Fruit fly (Drosophila melanogaster) whole organism, embryonic: ENCODE data around the gene CG17996.

Experiments used
- ATbp ChIP-seq: fragments of 200-800 bp; sonication (Bioruptor generic); optimal IDR thresholded peaks from 2 replicates; lab custom pipeline; 2017; ENCODE audit warnings: missing biosample characterization, mild to moderate bottlenecking, missing genetic modification characterization, missing genetic modification reagents
- BtbVII ChIP-seq: fragments of 200-800 bp; sonication (Bioruptor generic); optimal IDR thresholded peaks from 3 replicates; lab custom pipeline; 2017; ENCODE audit warnings: missing biosample characterization, mild to moderate bottlenecking, missing genetic modification characterization
- CG10147 ChIP-seq: fragments of 200-800 bp; sonication (Bioruptor generic); optimal IDR thresholded peaks from 2 replicates; lab custom pipeline; 2019; ENCODE audit warnings: missing biosample characterization, mild to moderate bottlenecking, missing genetic modification characterization, moderate library complexity
- CG10267 ChIP-seq: fragments of 200-800 bp; sonication (Bioruptor generic); optimal IDR thresholded peaks from 2 replicates; lab custom pipeline; 2018; ENCODE audit warnings: missing biosample characterization, mild to moderate bottlenecking, missing genetic modification characterization, moderate library complexity
- CG11695 ChIP-seq: fragments of 200-800 bp; sonication (Bioruptor generic); IDR thresholded peaks from 3 replicates; pipeline ENCODE4 v1.3.6; 2022; ENCODE audit warnings: missing biosample characterization, missing genetic modification characterization
- CG12769 ChIP-seq: fragments of 200-800 bp; sonication (Bioruptor generic); optimal IDR thresholded peaks from 2 replicates; lab custom pipeline; 2019; ENCODE audit warnings: missing biosample characterization, mild to moderate bottlenecking, missing genetic modification characterization, moderate library complexity
- CG2116 ChIP-seq: fragments of 200-800 bp; sonication (Bioruptor generic); optimal IDR thresholded peaks from 3 replicates; lab custom pipeline; 2018; ENCODE audit warnings: missing biosample characterization, mild to moderate bottlenecking, missing genetic modification characterization
- CG2120 ChIP-seq: fragments of 200-800 bp; sonication (Bioruptor generic); optimal IDR thresholded peaks from 3 replicates; lab custom pipeline; 2016; ENCODE audit warnings: missing biosample characterization, missing genetic modification characterization
- CG2712 ChIP-seq: fragments of 200-800 bp; optimal IDR thresholded peaks from 3 replicates; lab custom pipeline; 2019; ENCODE audit warnings: missing biosample characterization, mild to moderate bottlenecking, missing genetic modification characterization, moderate library complexity
- CG31365 ChIP-seq: fragments of 200-800 bp; sonication (Bioruptor generic); optimal IDR thresholded peaks from 2 replicates; lab custom pipeline; 2018; ENCODE audit warnings: missing biosample characterization, mild to moderate bottlenecking, missing genetic modification characterization
- CG3847 ChIP-seq: fragments of 200-800 bp; sonication (Bioruptor generic); IDR thresholded peaks from 2 replicates; pipeline ENCODE4 v1.3.6; 2022; ENCODE audit warnings: missing biosample characterization, missing genetic modification characterization
- CG42726 ChIP-seq: fragments of 200-800 bp; sonication (Bioruptor generic); IDR thresholded peaks from 2 replicates; pipeline ENCODE4 v1.3.6; 2022; ENCODE audit warnings: missing biosample characterization, missing genetic modification characterization; ENCODE audit not compliant: partially characterized antibody
- CG4282 ChIP-seq: fragments of 200-800 bp; sonication (Bioruptor generic); optimal IDR thresholded peaks from 2 replicates; lab custom pipeline; 2016; ENCODE audit warnings: missing biosample characterization, missing genetic modification characterization
- CG43689 ChIP-seq: fragments of 200-800 bp; sonication (Bioruptor generic); IDR thresholded peaks from 2 replicates; pipeline ENCODE4 v1.3.6; 2022; ENCODE audit warnings: missing biosample characterization, missing genetic modification characterization
- CG4404 ChIP-seq: fragments of 200-800 bp; sonication (Bioruptor generic); IDR thresholded peaks from 2 replicates; pipeline ENCODE4 v1.3.6; 2022; ENCODE audit warnings: missing biosample characterization, missing genetic modification characterization
- CG6765 ChIP-seq: fragments of 200-800 bp; sonication (Bioruptor generic); optimal IDR thresholded peaks from 3 replicates; lab custom pipeline; 2017; ENCODE audit warnings: missing biosample characterization, mild to moderate bottlenecking, missing genetic modification characterization
- CG6791 ChIP-seq: fragments of 200-800 bp; sonication (Bioruptor generic); IDR thresholded peaks from 3 replicates; pipeline ENCODE4 v1.3.6; 2022; ENCODE audit warnings: missing biosample characterization, missing genetic modification characterization; ENCODE audit not compliant: partially characterized antibody
- CkIIα-i1 ChIP-seq: fragments of 200-800 bp; sonication (Bioruptor generic); IDR thresholded peaks from 2 replicates; pipeline ENCODE4 v1.3.6; 2022; ENCODE audit warnings: missing biosample characterization, missing genetic modification characterization
- D ChIP-seq, 2 experiments: fragments of 200-800 bp in 1 of 2; fragments of >200 bp in 1 of 2; sonication (Bioruptor generic) in 1 of 2; optimal IDR thresholded peaks; 2 replicates in 1 of 2; 3 replicates in 1 of 2; lab custom pipeline; 2017; ENCODE audit warnings: mild to moderate bottlenecking in 1 of 2, missing biosample characterization in 1 of 2, missing genetic modification characterization in 1 of 2, missing genetic modification reagents in 1 of 2
- D19B ChIP-seq: fragments of 200-800 bp; sonication (Bioruptor generic); optimal IDR thresholded peaks from 2 replicates; lab custom pipeline; 2017; ENCODE audit warnings: missing biosample characterization, mild to moderate bottlenecking, missing genetic modification characterization
- Dek ChIP-seq: fragments of 200-800 bp; sonication (Bioruptor generic); optimal IDR thresholded peaks from 3 replicates; lab custom pipeline; 2019; ENCODE audit warnings: missing biosample characterization, mild to moderate bottlenecking, missing genetic modification characterization, moderate library complexity
- E2f1 ChIP-seq: fragments of 200-800 bp; sonication (Bioruptor generic); IDR thresholded peaks from 2 replicates; pipeline ENCODE4 v1.3.6; 2022; ENCODE audit warnings: missing biosample characterization, missing genetic modification characterization
- HLH54F ChIP-seq: fragments of 200-800 bp; sonication (Bioruptor generic); optimal IDR thresholded peaks from 3 replicates; lab custom pipeline; 2016; ENCODE audit warnings: missing biosample characterization, missing genetic modification characterization
- Hmr ChIP-seq: fragments of 200-800 bp; sonication (Bioruptor generic); optimal IDR thresholded peaks from 3 replicates; lab custom pipeline; 2017; ENCODE audit warnings: mild to moderate bottlenecking, missing biosample characterization, missing genetic modification reagents, missing genetic modification characterization
- Hr3 ChIP-seq: fragments of 200-800 bp; sonication (Bioruptor generic); optimal IDR thresholded peaks from 3 replicates; lab custom pipeline; 2016; ENCODE audit warnings: missing biosample characterization, missing genetic modification characterization
- Hr39 ChIP-seq: fragments of >200 bp; optimal IDR thresholded peaks from 2 replicates; lab custom pipeline; 2017
- Side ChIP-seq: fragments of 200-800 bp; sonication (Bioruptor generic); optimal IDR thresholded peaks from 2 replicates; lab custom pipeline; 2016; ENCODE audit warnings: missing biosample characterization, missing genetic modification characterization
- Sox102F ChIP-seq: fragments of 200-800 bp; sonication (Bioruptor generic); optimal IDR thresholded peaks from 2 replicates; lab custom pipeline; 2018; ENCODE audit warnings: missing biosample characterization, mild to moderate bottlenecking, missing genetic modification characterization, moderate library complexity
- Usf ChIP-seq: fragments of 200-800 bp; sonication (Bioruptor generic); optimal IDR thresholded peaks from 2 replicates; lab custom pipeline; 2017; ENCODE audit warnings: missing genotype, missing biosample characterization, missing genetic modification characterization
- ac ChIP-seq: fragments of 200-800 bp; sonication (Bioruptor generic); optimal IDR thresholded peaks from 3 replicates; lab custom pipeline; 2017; ENCODE audit warnings: missing biosample characterization, mild to moderate bottlenecking, missing genetic modification characterization
- ase ChIP-seq: fragments of 200-800 bp; sonication (Bioruptor generic); IDR thresholded peaks from 3 replicates; pipeline ENCODE4 v1.3.6; 2022; ENCODE audit warnings: missing biosample characterization, missing genetic modification characterization
- ci ChIP-seq: fragments of 200-800 bp; sonication (Bioruptor generic); IDR thresholded peaks from 3 replicates; pipeline ENCODE4 v1.3.6; 2022; ENCODE audit warnings: missing biosample characterization, missing genetic modification characterization
- crc ChIP-seq: fragments of 200-800 bp; sonication (Bioruptor generic); optimal IDR thresholded peaks from 2 replicates; lab custom pipeline; 2016; ENCODE audit warnings: missing biosample characterization, missing genetic modification characterization
- fd64A ChIP-seq: fragments of 200-800 bp; sonication (Bioruptor generic); optimal IDR thresholded peaks from 3 replicates; lab custom pipeline; 2018; ENCODE audit warnings: missing biosample characterization, mild to moderate bottlenecking, missing genetic modification characterization
- gcm2 ChIP-seq: fragments of 200-800 bp; sonication (Bioruptor generic); optimal IDR thresholded peaks from 2 replicates; lab custom pipeline; 2016; ENCODE audit warnings: missing biosample characterization, missing genetic modification characterization
- gfzf ChIP-seq: fragments of 200-800 bp; sonication (Bioruptor generic); optimal IDR thresholded peaks from 2 replicates; lab custom pipeline; 2016; ENCODE audit warnings: missing biosample characterization, mild to moderate bottlenecking, missing genetic modification characterization, moderate library complexity
- inv ChIP-seq: fragments of 200-800 bp; sonication (Bioruptor generic); IDR thresholded peaks from 2 replicates; pipeline ENCODE4 v1.3.6; 2022; ENCODE audit warnings: missing biosample characterization, missing genetic modification characterization; ENCODE audit not compliant: partially characterized antibody
- kah ChIP-seq: fragments of 200-800 bp; sonication (Bioruptor generic); optimal IDR thresholded peaks from 2 replicates; lab custom pipeline; 2018; ENCODE audit warnings: missing biosample characterization, mild to moderate bottlenecking, missing genetic modification characterization
- lov ChIP-seq, 2 experiments: fragments of 200-800 bp in 1 of 2; fragments of >200 bp in 1 of 2; sonication (Bioruptor generic) in 1 of 2; IDR thresholded peaks in 1 of 2; optimal IDR thresholded peaks in 1 of 2; 2 replicates in 1 of 2; 3 replicates in 1 of 2; pipeline versions ENCODE4 v1.3.6 to Lab custom; 2017 to 2022; ENCODE audit warnings: missing biosample characterization in 1 of 2, missing genetic modification characterization in 1 of 2
- maf-S ChIP-seq: fragments of 200-800 bp; sonication (Bioruptor generic); optimal IDR thresholded peaks from 2 replicates; lab custom pipeline; 2016; ENCODE audit warnings: missing biosample characterization, missing genetic modification characterization
- nerfin-1 ChIP-seq: fragments of 200-800 bp; sonication (Bioruptor generic); optimal IDR thresholded peaks from 3 replicates; lab custom pipeline; 2019; ENCODE audit warnings: missing biosample characterization, mild to moderate bottlenecking, missing genetic modification characterization, moderate library complexity
- org-1 ChIP-seq: fragments of 200-800 bp; sonication (Bioruptor generic); optimal IDR thresholded peaks from 2 replicates; lab custom pipeline; 2017; ENCODE audit warnings: missing biosample characterization, missing genetic modification characterization
- pnt ChIP-seq: fragments of 200-800 bp; sonication (Bioruptor generic); optimal IDR thresholded peaks from 3 replicates; lab custom pipeline; 2016; ENCODE audit warnings: missing biosample characterization, missing genetic modification characterization
- stc ChIP-seq: fragments of 200-800 bp; sonication (Bioruptor generic); IDR thresholded peaks from 2 replicates; pipeline ENCODE4 v1.3.6; 2022; ENCODE audit warnings: missing biosample characterization, missing genetic modification characterization
- twi ChIP-seq: fragments of 200-800 bp; optimal IDR thresholded peaks from 2 replicates; lab custom pipeline; 2019; ENCODE audit warnings: missing biosample characterization, mild to moderate bottlenecking, missing genetic modification characterization, moderate library complexity
- unc-4 ChIP-seq: fragments of 200-800 bp; sonication (Bioruptor generic); IDR thresholded peaks from 2 replicates; pipeline ENCODE4 v1.3.6; 2022; ENCODE audit warnings: missing biosample characterization, missing genetic modification characterization; ENCODE audit not compliant: partially characterized antibody
- unpg ChIP-seq: fragments of 200-800 bp; sonication (Bioruptor generic); optimal IDR thresholded peaks from 3 replicates; lab custom pipeline; 2018; ENCODE audit warnings: missing biosample characterization, mild to moderate bottlenecking, missing genetic modification characterization, moderate library complexity

The CG17996 gene

dm6 chr2L:16683958-16684877 is 46.6 kb downstream of the CG17996 start, which contains the start of gene CG31807 (continued):
- TF ChIP-seq nerfin-1 (tag; lab: Kevin White, UChicago) (peak; percentile 76), CG2116 (GFP tag; lab: Kevin White, UChicago) (no peak), org-1 (GFP tag; lab: Kevin White, UChicago) (peak; percentile 80), ATbp (GFP tag; lab: Kevin White, UChicago) (peak; percentile 90), D (optimal IDR thresholded peaks at IDR 0.05; lab: Kevin White, UChicago) (no peak), D (GFP tag; optimal IDR thresholded peaks at IDR 0.05; lab: Kevin White, UChicago) (peak; percentile 16), CG2120 (GFP tag; lab: Kevin White, UChicago) (peak; percentile 73), inv (no peak), CG43689 (peak; percentile 33; the same call in 1 of the 2 replicates), fd64A (GFP tag; lab: Kevin White, UChicago) (no peak), unc-4 (no peak), BtbVII (peak; percentile 62), CG2712 (peak; percentile 80), E2f1 (no peak), HLH54F (GFP tag; lab: Kevin White, UChicago) (peak; percentile 52), CG31365 (no peak), CkIIα-i1 (GFP tag; lab: Robert Waterston, UW) (no peak), ase (GFP tag; lab: Robert Waterston, UW) (peak; percentile 28; the same call in 1 of the 3 replicates), Dek (tag; lab: Kevin White, UChicago) (peak; percentile 61), twi (tag; lab: Kevin White, UChicago) (peak; percentile 51), CG4282 (GFP tag; lab: Kevin White, UChicago) (peak; percentile 61), CG12769 (tag; lab: Kevin White, UChicago) (peak; percentile 10), D19B (peak; percentile 32), Hmr (peak; percentile 82), pnt (GFP tag; lab: Kevin White, UChicago) (peak; percentile 5), CG4404 (GFP tag; lab: Robert Waterston, UW) (no peak), Hr3 (GFP tag; lab: Kevin White, UChicago) (peak; percentile 34), ci (GFP tag; lab: Robert Waterston, UW) (peak; percentile 52; the same call in 1 of the 3 replicates), stc (peak; percentile 55; the same call in 1 of the 2 replicates), CG42726 (GFP tag; lab: Robert Waterston, UW) (no peak), crc (GFP tag; lab: Kevin White, UChicago) (peak; percentile 42), CG10267 (peak; percentile 4), CG6791 (GFP tag; lab: Robert Waterston, UW) (no peak), CG6765 (GFP tag; lab: Kevin White, UChicago) (peak; percentile 26), maf-S (GFP tag; lab: Kevin White, UChicago) (peak; percentile 67), Side (GFP tag; lab: Kevin White, UChicago) (peak; percentile 47), CG10147 (GFP tag; lab: Kevin White, UChicago) (peak; percentile 82), Sox102F (peak; percentile 90), gcm2 (peak; percentile 49), unpg (peak; percentile 85), lov (optimal IDR thresholded peaks at IDR 0.05; lab: Kevin White, UChicago) (no peak), lov (GFP tag; IDR thresholded peaks at IDR 0.05; lab: Robert Waterston, UW) (0 out of 3 replicates have a peak, but pooled peaks have one; percentile 30), CG11695 (GFP tag; lab: Robert Waterston, UW) (peak; percentile 28; the same call in 1 of the 3 replicates), CG3847 (GFP tag; lab: Robert Waterston, UW) (peak; percentile 44), ac (GFP tag; lab: Kevin White, UChicago) (peak; percentile 36), gfzf (GFP tag; lab: Kevin White, UChicago) (no peak), kah (peak; percentile 30), Usf (GFP tag; lab: Kevin White, UChicago) (no peak), Hr39 (lab: Kevin White, UChicago) (no peak)
